Worm (Caenorhabditis elegans) whole organism, L4/young adult: ENCODE measurements around the gene unc-32.

Source experiments
- W03F9.2 ChIP-seq: fragments of 150-350 bp; optimal IDR thresholded peaks from 2 replicates; lab custom pipeline; 2014; ENCODE audit warnings: missing biosample characterization, missing genetic modification characterization
- dao-5 ChIP-seq: sonication (generic microtip); optimal IDR thresholded peaks from 2 replicates; lab custom pipeline; 2016; ENCODE audit warnings: missing genotype, missing genetic modification characterization, moderate library complexity, missing compliant biosample characterization

DNA sequence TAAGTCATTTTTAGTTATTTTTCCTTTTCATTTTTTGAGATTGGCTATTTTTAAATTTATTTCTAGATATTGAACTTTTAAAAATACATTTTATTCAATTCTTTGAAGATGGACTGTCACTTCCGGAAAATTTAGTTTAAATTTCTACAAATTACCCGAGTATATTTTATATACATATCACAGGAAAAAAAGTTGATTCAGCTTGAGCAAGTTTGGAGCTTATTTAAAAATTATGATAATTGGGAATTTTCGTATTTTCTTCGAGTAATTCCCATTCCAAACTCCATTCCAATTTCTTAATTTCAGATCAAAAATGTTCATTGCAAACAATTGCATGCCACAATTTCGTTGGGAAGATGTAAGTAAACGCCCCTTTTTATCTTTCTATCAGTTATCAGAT lies 24.3 kb downstream of the unc-32 start, which contains the start of gene arrd-15:
- TF ChIP-seq W03F9.2 (tag; lab: Kevin White, UChicago) (no peak), dao-5 (no peak)
